Fruit fly (Drosophila melanogaster): ENCODE measurements around the gene CG18281.

CG18281 gene

DNA sequence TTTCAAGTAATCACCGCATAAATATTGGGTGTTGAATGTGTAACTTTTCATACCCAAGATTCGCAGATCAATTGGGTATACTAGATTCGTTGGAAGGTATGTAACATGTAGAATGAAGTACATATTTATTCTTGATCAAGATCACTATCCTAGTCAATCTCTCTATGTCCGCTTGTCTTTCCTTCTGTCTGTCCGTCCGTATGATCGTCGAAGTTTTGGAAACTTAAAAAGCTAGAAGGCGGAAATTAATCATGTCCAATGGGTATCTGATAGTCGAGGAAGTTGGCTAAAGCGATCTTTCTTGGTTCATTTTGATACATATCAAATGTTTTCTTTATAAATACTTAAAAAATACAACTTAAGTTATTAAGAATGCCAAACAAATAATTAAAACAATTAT, 12.0 kb upstream of the CG18281 start:
- TF ChIP-seq Hr83 (GFP tag; optimal IDR thresholded peaks at IDR 0.05; ENCODE audit: poor library complexity, severe bottlenecking) (no peak), HLH106 (tag; optimal IDR thresholded peaks at IDR 0.05) (no peak), brk (GFP tag; optimal IDR thresholded peaks at IDR 0.05) (no peak), GATAd (GFP tag; optimal IDR thresholded peaks at IDR 0.05) (no peak), lola (GFP tag; optimal IDR thresholded peaks at IDR 0.05) (no peak), br (GFP tag; optimal IDR thresholded peaks at IDR 0.05) (no peak), Dif (GFP tag; optimal IDR thresholded peaks at IDR 0.05; ENCODE audit: partially characterized antibody) (no peak), jim (GFP tag; optimal IDR thresholded peaks at IDR 0.05) (no peak), h (GFP tag; optimal IDR thresholded peaks at IDR 0.05) (no peak), woc (GFP tag; optimal IDR thresholded peaks at IDR 0.05) (no peak), psq (GFP tag; optimal IDR thresholded peaks at IDR 0.05) (no peak), N (GFP tag; optimal IDR thresholded peaks at IDR 0.05) (no peak), Hr78 (GFP tag; optimal IDR thresholded peaks at IDR 0.05) (no peak), fru (GFP tag; optimal IDR thresholded peaks at IDR 0.05) (no peak), Abd-B (GFP tag; optimal IDR thresholded peaks at IDR 0.05) (no peak), tai (GFP tag; optimal IDR thresholded peaks at IDR 0.05) (no peak), CrebA (GFP tag; optimal IDR thresholded peaks at IDR 0.05; ENCODE audit: borderline replicate concordance) (no peak), sage (GFP tag; optimal IDR thresholded peaks at IDR 0.05) (no peak)

DNA sequence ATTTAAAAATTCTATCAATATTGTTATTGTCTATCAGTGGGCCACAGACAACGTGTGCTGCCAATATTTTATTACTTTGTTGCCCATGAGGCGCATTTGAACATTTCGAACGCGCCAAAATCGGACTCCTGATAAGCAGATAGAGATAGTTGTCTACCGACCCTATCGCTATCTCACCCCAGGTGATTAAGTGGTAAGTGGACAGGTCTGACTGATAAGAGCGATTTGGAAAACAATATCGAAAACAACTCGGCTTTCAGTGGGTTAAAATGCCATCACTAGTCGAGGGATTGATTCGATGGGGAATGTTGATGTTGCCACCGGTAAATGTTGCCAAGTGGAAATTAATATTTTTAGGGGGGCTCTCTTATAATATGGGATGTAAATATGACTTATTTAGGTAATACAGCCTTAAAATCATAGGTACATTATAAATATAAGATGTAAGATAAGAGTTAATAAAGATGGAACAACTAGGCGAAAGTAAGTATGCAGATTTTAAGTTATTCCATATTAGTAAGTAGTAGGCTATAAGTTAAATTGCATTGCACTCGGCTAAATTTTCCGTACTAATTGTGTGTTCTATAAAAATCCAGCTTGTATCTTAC, 8.0 kb upstream of the CG18281 start, which contains the start of gene ND-39:
ND-39 (plus strand) TSS at position 558 of the 608 bp plus-strand sequence.
- TF ChIP-seq Dfd (GFP tag; optimal IDR thresholded peaks at IDR 0.05), result no peak
- TF ChIP-seq sage (GFP tag; optimal IDR thresholded peaks at IDR 0.05), result no peak
- TF ChIP-seq h (GFP tag; optimal IDR thresholded peaks at IDR 0.05), result peak; percentile 17
- TF ChIP-seq CG32264 (GFP tag; optimal IDR thresholded peaks at IDR 0.05), result no peak
- TF ChIP-seq Abd-B (GFP tag; optimal IDR thresholded peaks at IDR 0.05), result no peak
- TF ChIP-seq psq (GFP tag; optimal IDR thresholded peaks at IDR 0.05), result no peak

DNA sequence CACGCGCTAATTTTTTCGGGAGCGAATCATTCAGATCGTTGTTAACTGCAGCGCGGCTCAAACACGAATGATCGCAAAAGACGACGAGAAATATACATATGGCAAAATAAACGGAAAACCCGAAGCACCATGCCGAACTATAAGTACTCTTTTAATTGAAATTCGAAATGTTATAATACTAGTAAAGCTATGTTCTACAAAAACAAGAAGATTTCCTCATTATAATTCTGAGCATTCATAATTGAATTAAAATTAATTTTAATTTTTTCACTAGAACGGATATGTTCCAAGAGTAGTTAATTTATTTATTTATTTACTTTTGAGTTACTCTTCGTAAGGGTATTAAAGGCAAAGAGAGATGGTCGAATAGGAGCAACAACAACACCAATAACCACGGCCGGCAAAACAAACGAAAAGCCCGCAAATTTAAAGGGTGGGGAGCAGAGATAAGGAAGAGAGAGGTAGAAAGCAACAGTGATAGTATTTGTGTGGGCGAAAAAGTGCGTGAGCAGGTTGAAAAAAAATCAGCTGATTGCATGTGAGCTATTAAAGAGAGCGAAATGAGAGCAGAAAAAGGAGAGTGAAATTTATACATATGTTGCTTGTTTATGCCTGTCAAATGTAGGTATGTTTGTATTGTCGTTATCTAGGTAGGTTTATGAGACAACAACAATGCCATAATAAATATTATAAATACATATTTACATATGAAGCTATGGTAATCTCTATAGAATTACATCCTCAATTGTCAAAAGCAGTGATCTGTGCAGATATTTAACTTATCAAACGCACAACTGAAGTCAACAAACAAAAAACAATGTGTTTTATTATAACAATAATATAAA, 6.0 kb upstream of the CG18281 start:
- TF ChIP-seq Jra (GFP tag; optimal IDR thresholded peaks at IDR 0.05), result peak; percentile 87
- peak; percentile 6 for TF ChIP-seq Dfd (GFP tag; optimal IDR thresholded peaks at IDR 0.05)
- TF ChIP-seq woc (GFP tag; optimal IDR thresholded peaks at IDR 0.05), result peak; percentile 92
- TF ChIP-seq Hnf4 (GFP tag; optimal IDR thresholded peaks at IDR 0.05), result peak; percentile 76
- TF ChIP-seq Myc (optimal IDR thresholded peaks at IDR 0.05), result no peak
- peak; percentile 93 for TF ChIP-seq rgr (GFP tag; optimal IDR thresholded peaks at IDR 0.05)
- TF ChIP-seq usp (GFP tag; optimal IDR thresholded peaks at IDR 0.05), result no peak
- TF ChIP-seq OdsH (GFP tag; optimal IDR thresholded peaks at IDR 0.05), result peak; percentile 95
- TF ChIP-seq dmrt93B (GFP tag; optimal IDR thresholded peaks at IDR 0.05), result peak; percentile 68
- TF ChIP-seq Abd-B (GFP tag; optimal IDR thresholded peaks at IDR 0.05), result no peak
- peak; percentile 92 for TF ChIP-seq Sp1 (GFP tag; optimal IDR thresholded peaks at IDR 0.05)
- TF ChIP-seq CrebA (GFP tag; optimal IDR thresholded peaks at IDR 0.05; ENCODE audit: borderline replicate concordance), result no peak
- no peak for TF ChIP-seq jim (GFP tag; optimal IDR thresholded peaks at IDR 0.05)
- TF ChIP-seq Dif (GFP tag; optimal IDR thresholded peaks at IDR 0.05; ENCODE audit: partially characterized antibody), result peak; percentile 34
- no peak for TF ChIP-seq lola (GFP tag; optimal IDR thresholded peaks at IDR 0.05)
- TF ChIP-seq psq (GFP tag; optimal IDR thresholded peaks at IDR 0.05), result peak; percentile 98
- peak; percentile 74 for TF ChIP-seq CG32264 (GFP tag; optimal IDR thresholded peaks at IDR 0.05)
- peak; percentile 64 for TF ChIP-seq Hr83 (GFP tag; optimal IDR thresholded peaks at IDR 0.05; ENCODE audit: poor library complexity, severe bottlenecking)
- TF ChIP-seq dl (GFP tag; optimal IDR thresholded peaks at IDR 0.05; ENCODE audit: insufficient read depth in 1 of 2, partially characterized antibody in 2 of 2), result peak; percentile 20 to 23
- no peak for TF ChIP-seq Hr78 (GFP tag; optimal IDR thresholded peaks at IDR 0.05)
- no peak for TF ChIP-seq Vsx2 (GFP tag; optimal IDR thresholded peaks at IDR 0.05; ENCODE audit: partially characterized antibody)
- peak; percentile 63 for TF ChIP-seq dsf (GFP tag; optimal IDR thresholded peaks at IDR 0.05; ENCODE audit: borderline replicate concordance)
- TF ChIP-seq HLH106 (tag; optimal IDR thresholded peaks at IDR 0.05), result peak; percentile 91
- peak; percentile 27 to 93 for TF ChIP-seq foxo (GFP tag; optimal IDR thresholded peaks at IDR 0.05)
- peak; percentile 76 for TF ChIP-seq Rel (GFP tag; optimal IDR thresholded peaks at IDR 0.05)
- TF ChIP-seq Rel (tag; optimal IDR thresholded peaks at IDR 0.05), result peak; percentile 72
- TF ChIP-seq tai (GFP tag; optimal IDR thresholded peaks at IDR 0.05), result peak; percentile 56
- TF ChIP-seq fru (GFP tag; optimal IDR thresholded peaks at IDR 0.05), result peak; percentile 94
- no peak for TF ChIP-seq pan (optimal IDR thresholded peaks at IDR 0.05)
- TF ChIP-seq N (GFP tag; optimal IDR thresholded peaks at IDR 0.05), result no peak
- peak; percentile 96 for TF ChIP-seq h (GFP tag; optimal IDR thresholded peaks at IDR 0.05)
- peak; percentile 89 for TF ChIP-seq brk (GFP tag; optimal IDR thresholded peaks at IDR 0.05)
- peak; percentile 78 for TF ChIP-seq sage (GFP tag; optimal IDR thresholded peaks at IDR 0.05)
- peak; percentile 40 for TF ChIP-seq Mio (GFP tag; optimal IDR thresholded peaks at IDR 0.05)
- TF ChIP-seq ey (GFP tag; optimal IDR thresholded peaks at IDR 0.05), result peak; percentile 90
- no peak for TF ChIP-seq GATAd (GFP tag; optimal IDR thresholded peaks at IDR 0.05)
- TF ChIP-seq CG9705 (GFP tag; optimal IDR thresholded peaks at IDR 0.05), result peak; percentile 34
- peak; percentile 88 for TF ChIP-seq br (GFP tag; optimal IDR thresholded peaks at IDR 0.05)
- TF ChIP-seq sv (GFP tag; optimal IDR thresholded peaks at IDR 0.05), result no peak
